Fruit fly (Drosophila melanogaster): ENCODE results near the gene Scsalpha2.
A peak's percentile ranks its signal among the peaks of the same experiment; 100 is the strongest.

The Scsalpha2 gene

dm6 chr3R:19460409-19461217 is 2.3 kb downstream of the Scsalpha2 start, which contains the start of gene Dys (continued):
- peak; percentile 71 for TF ChIP-seq CG7357 (GFP tag; IDR thresholded peaks at IDR 0.05)
- peak; percentile 81 for TF ChIP-seq CG10654 (GFP tag; optimal IDR thresholded peaks at IDR 0.05)
- TF ChIP-seq CG17829 (tag; optimal IDR thresholded peaks at IDR 0.05): peak; percentile 85
- TF ChIP-seq psq (GFP tag; optimal IDR thresholded peaks at IDR 0.05): peak; percentile 53
- 0 out of 3 replicates have a peak, but pooled peaks have one; percentile 61 for TF ChIP-seq CG3726 (GFP tag; IDR thresholded peaks at IDR 0.05)
- no peak for TF ChIP-seq YL-1 (GFP tag; optimal IDR thresholded peaks at IDR 0.05)
- TF ChIP-seq Xbp1 (GFP tag; optimal IDR thresholded peaks at IDR 0.05): peak; percentile 86
- peak; percentile 68 for TF ChIP-seq eyg (GFP tag; optimal IDR thresholded peaks at IDR 0.05)
- peak; percentile 82 for TF ChIP-seq maf-S (GFP tag; optimal IDR thresholded peaks at IDR 0.05)
- peak; percentile 68 for TF ChIP-seq tio (GFP tag; optimal IDR thresholded peaks at IDR 0.05)
- no peak for TF ChIP-seq bigmax (GFP tag; optimal IDR thresholded peaks at IDR 0.05)
- peak; percentile 76 for TF ChIP-seq CG10267 (tag; optimal IDR thresholded peaks at IDR 0.05)
- TF ChIP-seq pum (GFP tag; optimal IDR thresholded peaks at IDR 0.05): peak; percentile 78
- TF ChIP-seq CG15073 (GFP tag; optimal IDR thresholded peaks at IDR 0.05): no peak
- peak; percentile 41 for TF ChIP-seq NC2α (GFP tag; optimal IDR thresholded peaks at IDR 0.05)
- TF ChIP-seq CG8478 (optimal IDR thresholded peaks at IDR 0.05): no peak
- TF ChIP-seq salm (tag; optimal IDR thresholded peaks at IDR 0.05): peak; percentile 65
- peak; percentile 72 for TF ChIP-seq cas (GFP tag; IDR thresholded peaks at IDR 0.05)
- peak; percentile 62 for TF ChIP-seq CG12299 (tag; optimal IDR thresholded peaks at IDR 0.05)
- TF ChIP-seq stc (GFP tag; IDR thresholded peaks at IDR 0.05): no peak; the same call in none of the 2 replicates
- no peak for TF ChIP-seq MESR4 (GFP tag; optimal IDR thresholded peaks at IDR 0.05)
- TF ChIP-seq sd (tag; optimal IDR thresholded peaks at IDR 0.05): peak; percentile 75
- peak; percentile 85 for TF ChIP-seq Ada2b (GFP tag; IDR thresholded peaks at IDR 0.05)
- TF ChIP-seq CG32767 (GFP tag; IDR thresholded peaks at IDR 0.05): no peak; the same call in 1 of the 2 replicates
- peak; percentile 95 for TF ChIP-seq CG2678 (tag; optimal IDR thresholded peaks at IDR 0.05)
- no peak for TF ChIP-seq CG14965 (GFP tag; optimal IDR thresholded peaks at IDR 0.05; ENCODE audit: borderline replicate concordance)
- TF ChIP-seq CG1647 (GFP tag; optimal IDR thresholded peaks at IDR 0.05): peak; percentile 58
- TF ChIP-seq dati (GFP tag; IDR thresholded peaks at IDR 0.05): 0 out of 2 replicates have a peak, but pooled peaks have one; percentile 4
- TF ChIP-seq CG7928 (GFP tag; optimal IDR thresholded peaks at IDR 0.05): peak; percentile 46
- no peak for TF ChIP-seq unc-4 (GFP tag; IDR thresholded peaks at IDR 0.05; ENCODE audit: partially characterized antibody)
- no peak for TF ChIP-seq Sin3A (optimal IDR thresholded peaks at IDR 0.05)
- TF ChIP-seq CG13287 (GFP tag; IDR thresholded peaks at IDR 0.05; ENCODE audit: partially characterized antibody): no peak
- TF ChIP-seq CG30403 (GFP tag; optimal IDR thresholded peaks at IDR 0.05): peak; percentile 89
- peak; percentile 85 for TF ChIP-seq dysf (GFP tag; IDR thresholded peaks at IDR 0.05)
- 0 out of 2 replicates have a peak, but pooled peaks have one; percentile 35 for TF ChIP-seq dan (GFP tag; IDR thresholded peaks at IDR 0.05)
- TF ChIP-seq CG12942 (GFP tag; optimal IDR thresholded peaks at IDR 0.05): peak; percentile 60
- no peak for TF ChIP-seq Bgb (GFP tag; IDR thresholded peaks at IDR 0.05; ENCODE audit: partially characterized antibody)
- TF ChIP-seq vvl (GFP tag; IDR thresholded peaks at IDR 0.05): peak; percentile 94
- peak; percentile 71; the same call in 2 of the 3 replicates for TF ChIP-seq z (GFP tag; IDR thresholded peaks at IDR 0.05)
- TF ChIP-seq zen (tag; optimal IDR thresholded peaks at IDR 0.05): peak; percentile 83
- TF ChIP-seq disco-r (GFP tag; optimal IDR thresholded peaks at IDR 0.05): peak; percentile 32
- TF ChIP-seq C15 (GFP tag; IDR thresholded peaks at IDR 0.05): peak; percentile 69; the same call in 2 of the 3 replicates
- TF ChIP-seq pros (GFP tag; optimal IDR thresholded peaks at IDR 0.05): no peak
- TF ChIP-seq Fer3 (tag; optimal IDR thresholded peaks at IDR 0.05): peak; percentile 94
- TF ChIP-seq gt (GFP tag; IDR thresholded peaks at IDR 0.05): 0 out of 2 replicates have a peak, but pooled peaks have one; percentile 40
- TF ChIP-seq Antp (GFP tag; optimal IDR thresholded peaks at IDR 0.05): peak; percentile 72
- TF ChIP-seq CrebB (tag; optimal IDR thresholded peaks at IDR 0.05): peak; percentile 74
- TF ChIP-seq luna (GFP tag; optimal IDR thresholded peaks at IDR 0.05): peak; percentile 83
- peak; percentile 65; the same call in 1 of the 2 replicates for TF ChIP-seq CG16779 (GFP tag; IDR thresholded peaks at IDR 0.05)
- no peak for TF ChIP-seq BEAF-32 (GFP tag; optimal IDR thresholded peaks at IDR 0.05)

Measured in whole organism, embryonic.